Fruit fly (Drosophila melanogaster): ENCODE data around the gene Rab1.
A peak's percentile ranks its signal among the peaks of the same experiment; 100 is the strongest.

The Rab1 gene

DNA sequence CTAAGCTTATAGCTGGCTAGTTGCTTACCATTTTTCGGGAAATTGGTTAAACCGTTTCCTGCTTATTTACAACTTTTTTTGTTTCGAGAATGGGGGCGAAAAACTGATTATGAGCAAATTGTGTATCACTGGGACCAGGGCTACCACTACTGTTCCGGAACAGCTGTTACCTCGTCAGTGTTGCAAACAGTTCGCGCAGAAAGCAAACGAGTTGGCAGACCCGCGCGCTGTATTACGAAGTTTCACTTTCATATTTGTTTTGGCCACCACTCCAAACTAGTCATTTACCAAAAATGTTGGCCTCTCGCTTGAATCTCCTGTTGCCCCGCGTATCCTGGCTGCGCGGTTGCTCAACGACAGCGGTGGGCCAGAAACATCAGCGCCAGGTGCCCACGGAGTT is 1.1 kb upstream of the Rab1 start, which contains the start of the genes AP-2sigma and Idi (continued):
- TF ChIP-seq Sox100B (GFP tag; optimal IDR thresholded peaks at IDR 0.05): no peak
- TF ChIP-seq CG2202 (tag; optimal IDR thresholded peaks at IDR 0.05): peak; percentile 17
- 0 out of 4 replicates have a peak, but pooled peaks have one; percentile 64 for TF ChIP-seq chinmo (GFP tag; IDR thresholded peaks at IDR 0.05; ENCODE audit: partially characterized antibody)
- no peak for TF ChIP-seq CG32532 (GFP tag; IDR thresholded peaks at IDR 0.05)
- peak; percentile 15 for TF ChIP-seq CG10979 (tag; optimal IDR thresholded peaks at IDR 0.05)
- peak; percentile 60 for TF ChIP-seq CG34376 (GFP tag; optimal IDR thresholded peaks at IDR 0.05)
- TF ChIP-seq CG12659 (GFP tag; optimal IDR thresholded peaks at IDR 0.05): peak; percentile 53
- TF ChIP-seq MTF-1 (GFP tag; optimal IDR thresholded peaks at IDR 0.05; ENCODE audit: borderline replicate concordance): no peak
- peak; percentile 27 for TF ChIP-seq nom (GFP tag; optimal IDR thresholded peaks at IDR 0.05)
- TF ChIP-seq Nf-YC (tag; optimal IDR thresholded peaks at IDR 0.05): peak; percentile 1
- TF ChIP-seq ind (GFP tag; optimal IDR thresholded peaks at IDR 0.05): no peak
- TF ChIP-seq ci (GFP tag; IDR thresholded peaks at IDR 0.05): peak; percentile 61; the same call in 2 of the 3 replicates
- no peak for TF ChIP-seq hkb (optimal IDR thresholded peaks at IDR 0.05)
- TF ChIP-seq hkb (GFP tag; IDR thresholded peaks at IDR 0.05): no peak
- peak; percentile 52 for TF ChIP-seq Xbp1 (GFP tag; optimal IDR thresholded peaks at IDR 0.05)
- peak; percentile 36 for TF ChIP-seq zfh2 (GFP tag; optimal IDR thresholded peaks at IDR 0.05)
- no peak for TF ChIP-seq sqz (GFP tag; optimal IDR thresholded peaks at IDR 0.05)
- peak; percentile 53 for TF ChIP-seq oc (tag; optimal IDR thresholded peaks at IDR 0.05)
- no peak for TF ChIP-seq CG16815 (GFP tag; optimal IDR thresholded peaks at IDR 0.05)
- no peak for TF ChIP-seq Ravus (GFP tag; IDR thresholded peaks at IDR 0.05)
- TF ChIP-seq Dad (GFP tag; optimal IDR thresholded peaks at IDR 0.05): no peak
- TF ChIP-seq kah (GFP tag; optimal IDR thresholded peaks at IDR 0.05): no peak
- no peak for TF ChIP-seq ac (GFP tag; optimal IDR thresholded peaks at IDR 0.05)
- peak; percentile 93 for TF ChIP-seq CG10267 (tag; optimal IDR thresholded peaks at IDR 0.05)
- TF ChIP-seq CG8944 (GFP tag; optimal IDR thresholded peaks at IDR 0.05): no peak
- TF ChIP-seq lilli (GFP tag; optimal IDR thresholded peaks at IDR 0.05): peak; percentile 10
- peak; percentile 53 for TF ChIP-seq bcd (GFP tag; optimal IDR thresholded peaks at IDR 0.05)
- TF ChIP-seq Mes4 (GFP tag; optimal IDR thresholded peaks at IDR 0.05): peak; percentile 16
- TF ChIP-seq CG33557 (GFP tag; optimal IDR thresholded peaks at IDR 0.05): peak; percentile 50
- TF ChIP-seq Bdp1 (GFP tag; optimal IDR thresholded peaks at IDR 0.05): peak; percentile 25
- TF ChIP-seq Dbx (GFP tag; IDR thresholded peaks at IDR 0.05): peak; percentile 49; the same call in 1 of the 3 replicates
- TF ChIP-seq usp (GFP tag; optimal IDR thresholded peaks at IDR 0.05): no peak
- TF ChIP-seq CG17359 (tag; optimal IDR thresholded peaks at IDR 0.05): no peak
- peak; percentile 9 for TF ChIP-seq CG4424 (GFP tag; optimal IDR thresholded peaks at IDR 0.05)
- TF ChIP-seq dati (GFP tag; IDR thresholded peaks at IDR 0.05): no peak
- TF ChIP-seq twi (tag; optimal IDR thresholded peaks at IDR 0.05): peak; percentile 3
- TF ChIP-seq CG1792 (GFP tag; optimal IDR thresholded peaks at IDR 0.05): no peak
- TF ChIP-seq Optix (GFP tag; IDR thresholded peaks at IDR 0.05): no peak
- TF ChIP-seq Adf1 (GFP tag; IDR thresholded peaks at IDR 0.05): no peak
- TF ChIP-seq PHDP (tag; optimal IDR thresholded peaks at IDR 0.05): no peak
- peak; percentile 70; the same call in 2 of the 3 replicates for TF ChIP-seq CG34422 (GFP tag; IDR thresholded peaks at IDR 0.05)
- TF ChIP-seq cas (GFP tag; IDR thresholded peaks at IDR 0.05): no peak
- TF ChIP-seq fu2 (GFP tag; optimal IDR thresholded peaks at IDR 0.05): peak; percentile 4
- TF ChIP-seq CG34224 (GFP tag; IDR thresholded peaks at IDR 0.05; ENCODE audit: partially characterized antibody): peak; percentile 51
- no peak for TF ChIP-seq CG11696 (GFP tag; IDR thresholded peaks at IDR 0.05)
- TF ChIP-seq CG10366 (GFP tag; IDR thresholded peaks at IDR 0.05): peak; percentile 32; the same call in 1 of the 2 replicates
- no peak for TF ChIP-seq CG18764 (GFP tag; optimal IDR thresholded peaks at IDR 0.05)
- peak; percentile 11 for TF ChIP-seq ewg (GFP tag; optimal IDR thresholded peaks at IDR 0.05)
- peak; percentile 80 to 96 for TF ChIP-seq crp (GFP tag; optimal IDR thresholded peaks at IDR 0.05)
- peak; percentile 43 for TF ChIP-seq her (GFP tag; optimal IDR thresholded peaks at IDR 0.05)
- no peak for TF ChIP-seq Awh (GFP tag; IDR thresholded peaks at IDR 0.05)

Data from whole organism, embryonic.